Worm (Caenorhabditis elegans): ENCODE results near the gene mecr-1.
A peak's percentile ranks its signal among the peaks of the same experiment; 100 is the strongest.

Gene mecr-1

ce11 chrII:13170696-13171095 is 16.4 kb downstream of the mecr-1 start:
- TF ChIP-seq blmp-1 (tag; optimal IDR thresholded peaks at IDR 0.05) (peak; percentile 10), lin-13 (GFP tag; optimal IDR thresholded peaks at IDR 0.05) (no peak)

DNA sequence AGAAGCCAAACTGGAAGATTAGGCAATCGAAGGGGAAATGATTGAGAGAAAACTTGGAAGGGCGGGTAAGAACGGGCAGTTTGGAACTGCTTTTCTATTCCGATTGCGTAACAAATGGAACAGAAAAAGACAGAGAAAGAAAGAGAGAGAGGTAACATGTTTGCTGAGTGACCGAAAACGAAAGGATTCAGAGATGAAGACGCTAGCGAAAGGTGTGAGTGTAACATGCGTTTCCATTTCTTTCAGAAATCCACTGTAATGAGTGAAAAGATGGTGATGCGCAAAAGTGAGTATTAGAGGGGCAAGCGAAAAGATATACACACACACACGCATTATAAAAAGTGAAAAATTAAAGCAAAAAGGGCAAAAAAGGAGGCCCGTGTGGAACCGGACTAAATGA is 19.6 kb downstream of the mecr-1 start:
- TF ChIP-seq mdl-1 (tag; optimal IDR thresholded peaks at IDR 0.05) (no peak), ceh-88 (GFP tag; IDR thresholded peaks at IDR 0.05) (no peak), tlp-1 (tag; optimal IDR thresholded peaks at IDR 0.05) (no peak), blmp-1 (tag; optimal IDR thresholded peaks at IDR 0.05) (peak; percentile 98), ceh-63 (GFP tag; optimal IDR thresholded peaks at IDR 0.05) (no peak), dsc-1 (tag; optimal IDR thresholded peaks at IDR 0.05) (no peak), nhr-71 (tag; optimal IDR thresholded peaks at IDR 0.05) (no peak), rnt-1 (tag; optimal IDR thresholded peaks at IDR 0.05) (no peak), elt-2 (tag; optimal IDR thresholded peaks at IDR 0.05) (no peak), zag-1 (tag; optimal IDR thresholded peaks at IDR 0.05) (no peak), C34B4.2 (tag; optimal IDR thresholded peaks at IDR 0.05) (no peak), sup-37 (GFP tag; optimal IDR thresholded peaks at IDR 0.05) (no peak), nhr-237 (tag; optimal IDR thresholded peaks at IDR 0.05) (no peak), efl-1 (optimal IDR thresholded peaks at IDR 0.05) (no peak), efl-1 (GFP tag; optimal IDR thresholded peaks at IDR 0.05 in 1 of 2) (peak in 1 of 2 experiments; percentile 71), ceh-82 (tag; optimal IDR thresholded peaks at IDR 0.05) (no peak), snpc-4 (tag; optimal IDR thresholded peaks at IDR 0.05) (no peak)

ce11 chrII:13165683-13166259 is 21.3 kb downstream of the mecr-1 start, which contains the start of gene moe-3:
Gene moe-3 (minus strand): TSS chrII:13165733.
- TF ChIP-seq F16B12.6 (tag; optimal IDR thresholded peaks at IDR 0.05) (no peak), dpl-1 (GFP tag; optimal IDR thresholded peaks at IDR 0.05) (peak in 1 of 3 experiments; percentile 17), vab-15 (tag; optimal IDR thresholded peaks at IDR 0.05) (no peak), unc-30 (tag; optimal IDR thresholded peaks at IDR 0.05) (no peak), C04F5.9 (tag; optimal IDR thresholded peaks at IDR 0.05) (no peak), efl-1 (optimal IDR thresholded peaks at IDR 0.05) (no peak), efl-1 (GFP tag; optimal IDR thresholded peaks at IDR 0.05 in 1 of 2) (peak in 1 of 2 experiments; percentile 57), lin-35 (GFP tag; optimal IDR thresholded peaks at IDR 0.05) (peak in 1 of 2 experiments; percentile 61), pag-3 (tag; optimal IDR thresholded peaks at IDR 0.05; ENCODE audit: borderline replicate concordance, insufficient read depth) (no peak), rnt-1 (tag; optimal IDR thresholded peaks at IDR 0.05) (no peak), egl-27 (tag; optimal IDR thresholded peaks at IDR 0.05) (no peak), elt-2 (tag; optimal IDR thresholded peaks at IDR 0.05) (peak; percentile 22), ceh-82 (tag; optimal IDR thresholded peaks at IDR 0.05) (no peak), nhr-20 (tag; optimal IDR thresholded peaks at IDR 0.05) (peak; percentile 30), nhr-77 (tag; optimal IDR thresholded peaks at IDR 0.05) (no peak), nhr-76 (tag; optimal IDR thresholded peaks at IDR 0.05) (no peak)

ce11 chrII:13164062-13164461 is 23.1 kb downstream of the mecr-1 start:
- TF ChIP-seq efl-3 (GFP tag; optimal IDR thresholded peaks at IDR 0.05) (no peak), mep-1 (tag; optimal IDR thresholded peaks at IDR 0.05) (no peak), mab-9 (GFP tag; IDR thresholded peaks at IDR 0.05) (no peak), fkh-10 (GFP tag; optimal IDR thresholded peaks at IDR 0.05) (no peak), hpl-2 (GFP tag; optimal IDR thresholded peaks at IDR 0.05) (no peak), nhr-237 (tag; optimal IDR thresholded peaks at IDR 0.05) (no peak), pax-3 (tag; optimal IDR thresholded peaks at IDR 0.05) (no peak), xbp-1 (tag; optimal IDR thresholded peaks at IDR 0.05) (no peak), nhr-76 (tag; optimal IDR thresholded peaks at IDR 0.05) (no peak), alr-1 (tag; optimal IDR thresholded peaks at IDR 0.05; ENCODE audit: borderline replicate concordance) (no peak), unc-30 (tag; optimal IDR thresholded peaks at IDR 0.05) (no peak), F16B12.6 (tag; optimal IDR thresholded peaks at IDR 0.05) (no peak), lir-3 (tag; optimal IDR thresholded peaks at IDR 0.05; ENCODE audit: poor library complexity) (no peak), ceh-8 (GFP tag; optimal IDR thresholded peaks at IDR 0.05) (no peak)
